Worm (Caenorhabditis elegans) whole organism, early embryonic: ENCODE measurements around the gene Y57G11C.28.

Source experiments
- B0310.2 ChIP-seq: sonication (generic microtip); optimal IDR thresholded peaks from 2 replicates; lab custom pipeline; 2016; ENCODE audit warnings: mild to moderate bottlenecking, missing genetic modification characterization, missing compliant biosample characterization
- F13C5.2 ChIP-seq: sonication (generic microtip); optimal IDR thresholded peaks from 2 replicates; lab custom pipeline; 2017; ENCODE audit warnings: mild to moderate bottlenecking, missing genetic modification characterization, inconsistent platforms, missing compliant biosample characterization
- ama-1 ChIP-seq: fragments of 150-350 bp; optimal IDR thresholded peaks from 2 replicates; lab custom pipeline; 2014
- pes-1 ChIP-seq: fragments of 200-800 bp; sonication (Bioruptor generic); IDR thresholded peaks from 2 replicates; pipeline ENCODE4 v1.3.6; 2022; ENCODE audit warnings: missing genetic modification reagents, missing genetic modification characterization, missing compliant biosample characterization
- scrt-1 ChIP-seq: fragments of 200-800 bp; sonication (Bioruptor generic); IDR thresholded peaks from 2 replicates; pipeline ENCODE4 v1.3.6; 2022; ENCODE audit warnings: missing genetic modification characterization, missing compliant biosample characterization
- sea-1 ChIP-seq: fragments of 200-800 bp; sonication (Bioruptor generic); conservative IDR thresholded peaks from 2 replicates; pipeline ENCODE4 v1.3.6; 2022; ENCODE audit warnings: missing genetic modification characterization, missing compliant biosample characterization
- tra-4 ChIP-seq: sonication (generic microtip); optimal IDR thresholded peaks from 2 replicates; lab custom pipeline; 2017; ENCODE audit warnings: missing genetic modification characterization, missing compliant biosample characterization

ce11 chrIV:14950468-14950867 lies 20.9 kb downstream of the Y57G11C.28 start, which contains the start of gene Y41E3.22:
- TF ChIP-seq tra-4 (tag; lab: Kevin White, UChicago): no peak
- no peak for TF ChIP-seq F13C5.2 (tag; lab: Kevin White, UChicago)
- TF ChIP-seq ama-1 (lab: Kevin White, UChicago): no peak
- TF ChIP-seq scrt-1 (GFP tag; lab: Robert Waterston, UW): no peak
- TF ChIP-seq B0310.2 (tag; lab: Kevin White, UChicago): no peak
- TF ChIP-seq sea-1: no peak
- no peak for TF ChIP-seq pes-1 (GFP tag; lab: Robert Waterston, UW)
